Worm (Caenorhabditis elegans) whole organism, L4/young adult: Measurements from ENCODE around the gene C29F5.8.

Experiments used
- W03F9.2 ChIP-seq: fragments of 150-350 bp; optimal IDR thresholded peaks from 2 replicates; lab custom pipeline; 2014; ENCODE audit warnings: missing biosample characterization, missing genetic modification characterization
- dao-5 ChIP-seq: sonication (generic microtip); optimal IDR thresholded peaks from 2 replicates; lab custom pipeline; 2016; ENCODE audit warnings: missing genotype, missing genetic modification characterization, moderate library complexity, missing compliant biosample characterization
- him-1 ChIP-seq: sonication (generic microtip); optimal IDR thresholded peaks from 2 replicates; lab custom pipeline; 2016; ENCODE audit warnings: missing genotype, missing genetic modification reagents, missing genetic modification characterization, missing compliant biosample characterization

Gene C29F5.8

ce11 chrII:6331222-6331830 is 25.1 kb downstream of the C29F5.8 start, which contains the start of gene set-4:
Gene set-4 (minus strand): TSS chrII:6331341.
- TF ChIP-seq W03F9.2 (peak; percentile 51), him-1 (tag; lab: Kevin White, UChicago) (peak; percentile 78), dao-5 (no peak)

ce11 chrII:6333887-6334286 is 27.7 kb downstream of the C29F5.8 start, which contains the start of gene ttc-39B:
Gene ttc-39B (minus strand): TSS chrII:6333987.
- TF ChIP-seq him-1 (tag; lab: Kevin White, UChicago), result no peak
- no peak for TF ChIP-seq W03F9.2
- no peak for TF ChIP-seq dao-5

- TF ChIP-seq dao-5 (no peak), W03F9.2 (no peak), him-1 (tag; lab: Kevin White, UChicago) (no peak)
Measured at ce11 chrII:6334745-6335260, 28.6 kb downstream of the C29F5.8 start.

- TF ChIP-seq dao-5 (no peak), W03F9.2 (no peak), him-1 (tag; lab: Kevin White, UChicago) (no peak)
Measured at ce11 chrII:6335358-6335757, 29.1 kb downstream of the C29F5.8 start, which contains the start of gene C32D5.14. Gene C32D5.14 (plus strand): TSS chrII:6335488.

ce11 chrII:6339511-6339910 is 33.3 kb downstream of the C29F5.8 start:
- TF ChIP-seq W03F9.2 (no peak), dao-5 (no peak), him-1 (tag; lab: Kevin White, UChicago) (no peak)

- TF ChIP-seq W03F9.2, result no peak
- no peak for TF ChIP-seq dao-5
Measured at ce11 chrII:6339948-6340347, 33.7 kb downstream of the C29F5.8 start, which contains the start of gene C32D5.7. Gene C32D5.7 (minus strand): TSS chrII:6340048.

ce11 chrII:6341076-6341475 is 34.9 kb downstream of the C29F5.8 start:
- TF ChIP-seq him-1 (tag; lab: Kevin White, UChicago), result no peak
- TF ChIP-seq dao-5, result no peak
- no peak for TF ChIP-seq W03F9.2

- no peak for TF ChIP-seq W03F9.2
- no peak for TF ChIP-seq him-1 (tag; lab: Kevin White, UChicago)
- no peak for TF ChIP-seq dao-5
Measured at ce11 chrII:6342455-6342854, 36.2 kb downstream of the C29F5.8 start.

- TF ChIP-seq him-1 (tag; lab: Kevin White, UChicago), result no peak
- TF ChIP-seq dao-5, result no peak
- TF ChIP-seq W03F9.2, result no peak
Measured at ce11 chrII:6343893-6344292, 37.7 kb downstream of the C29F5.8 start, which contains the start of gene txt-18. Gene txt-18 (plus strand): TSS chrII:6344072.

ce11 chrII:6344513-6344912 is 38.3 kb downstream of the C29F5.8 start:
- TF ChIP-seq him-1 (tag; lab: Kevin White, UChicago) (no peak), dao-5 (no peak), W03F9.2 (no peak)

- no peak for TF ChIP-seq him-1 (tag; lab: Kevin White, UChicago)
- no peak for TF ChIP-seq dao-5
- no peak for TF ChIP-seq W03F9.2
Measured at ce11 chrII:6345195-6346158, 39.3 kb downstream of the C29F5.8 start, which contains the start of gene C32D5.8. Gene C32D5.8 (minus strand): TSS chrII:6345964.

ce11 chrII:6346551-6347079 is 40.4 kb downstream of the C29F5.8 start:
- TF ChIP-seq dao-5 (no peak), him-1 (tag; lab: Kevin White, UChicago) (no peak), W03F9.2 (no peak)

ce11 chrII:6347341-6348118 is 41.3 kb downstream of the C29F5.8 start, which contains the start of gene lgg-1:
Gene lgg-1 (minus strand): TSS chrII:6347719.
- TF ChIP-seq W03F9.2 (no peak), dao-5 (no peak), him-1 (tag; lab: Kevin White, UChicago) (no peak)
